Fruit fly (Drosophila melanogaster) whole organism, pupa: ENCODE data around the gene Cyp6v1.

Experiments
- CG10348 ChIP-seq: fragments of 200-800 bp; sonication (Bioruptor generic); IDR thresholded peaks from 2 replicates; pipeline ENCODE4 v1.3.6; 2022; ENCODE audit warnings: missing biosample characterization, missing genetic modification characterization
- CG12605 ChIP-seq: fragments of 200-800 bp; sonication (Bioruptor generic); IDR thresholded peaks from 2 replicates; pipeline ENCODE4 v1.3.6; 2022; ENCODE audit warnings: missing biosample characterization, missing genetic modification characterization
- CG13204 ChIP-seq: fragments of 200-800 bp; sonication (Bioruptor generic); optimal IDR thresholded peaks from 2 replicates; lab custom pipeline; 2018; ENCODE audit warnings: missing biosample characterization, mild to moderate bottlenecking, missing genetic modification characterization, moderate library complexity
- CG14655 ChIP-seq: fragments of 200-800 bp; sonication (Bioruptor generic); optimal IDR thresholded peaks from 3 replicates; lab custom pipeline; 2017; ENCODE audit warnings: mild to moderate bottlenecking, missing biosample characterization, missing genetic modification reagents, missing genetic modification characterization
- CG15710 ChIP-seq: fragments of 200-800 bp; sonication (Bioruptor generic); optimal IDR thresholded peaks from 2 replicates; lab custom pipeline; 2018; ENCODE audit warnings: missing biosample characterization, mild to moderate bottlenecking, missing genetic modification characterization, moderate library complexity
- CG17806 ChIP-seq: fragments of 200-800 bp; sonication (Bioruptor generic); optimal IDR thresholded peaks from 2 replicates; lab custom pipeline; 2018; ENCODE audit warnings: missing biosample characterization, mild to moderate bottlenecking, missing genetic modification characterization, moderate library complexity
- CG32121 ChIP-seq: fragments of 200-800 bp; sonication (Bioruptor generic); IDR thresholded peaks from 2 replicates; pipeline ENCODE4 v1.3.6; 2022; ENCODE audit warnings: missing biosample characterization, missing genetic modification characterization
- CG34367 ChIP-seq: fragments of 200-800 bp; sonication (Bioruptor generic); optimal IDR thresholded peaks from 2 replicates; lab custom pipeline; 2018; ENCODE audit warnings: missing biosample characterization, mild to moderate bottlenecking, missing genetic modification characterization
- CG4496 ChIP-seq: fragments of 200-800 bp; sonication (Bioruptor generic); IDR thresholded peaks from 3 replicates; pipeline ENCODE4 v1.3.6; 2022; ENCODE audit warnings: missing biosample characterization, missing genetic modification characterization
- CG8159 ChIP-seq: fragments of 200-800 bp; sonication (Bioruptor generic); optimal IDR thresholded peaks from 3 replicates; lab custom pipeline; 2018; ENCODE audit warnings: missing biosample characterization, mild to moderate bottlenecking, missing genetic modification characterization, moderate library complexity
- CG8301 ChIP-seq: fragments of 200-800 bp; sonication (Bioruptor generic); optimal IDR thresholded peaks from 2 replicates; lab custom pipeline; 2018; ENCODE audit warnings: missing biosample characterization, mild to moderate bottlenecking, missing genetic modification characterization
- CG9948 ChIP-seq: fragments of 200-800 bp; sonication (Bioruptor generic); optimal IDR thresholded peaks from 2 replicates; lab custom pipeline; 2018; ENCODE audit warnings: missing biosample characterization, mild to moderate bottlenecking, missing genetic modification characterization, moderate library complexity
- D1 ChIP-seq: fragments of 200-800 bp; sonication (Bioruptor generic); optimal IDR thresholded peaks from 2 replicates; lab custom pipeline; 2018; ENCODE audit warnings: missing biosample characterization, mild to moderate bottlenecking, missing genetic modification characterization, moderate library complexity
- EcR ChIP-seq: fragments of 200-800 bp; sonication (Bioruptor generic); optimal IDR thresholded peaks from 3 replicates; lab custom pipeline; 2019; ENCODE audit warnings: missing biosample characterization, missing genetic modification characterization, mild to moderate bottlenecking, moderate library complexity, missing genetic modification reagents
- Ets98B ChIP-seq: fragments of 200-800 bp; sonication (Bioruptor generic); IDR thresholded peaks from 2 replicates; pipeline ENCODE4 v1.3.6; 2022; ENCODE audit warnings: missing biosample characterization, missing genetic modification characterization
- Pif1A ChIP-seq: fragments of 200-800 bp; sonication (Bioruptor generic); optimal IDR thresholded peaks from 3 replicates; lab custom pipeline; 2016; ENCODE audit warnings: missing biosample characterization, missing genetic modification characterization
- Pif1B ChIP-seq: fragments of 200-800 bp; sonication (Bioruptor generic); optimal IDR thresholded peaks from 3 replicates; lab custom pipeline; 2016; ENCODE audit warnings: missing biosample characterization, missing genetic modification characterization
- Snoo ChIP-seq: fragments of 200-800 bp; sonication (Bioruptor generic); optimal IDR thresholded peaks from 3 replicates; lab custom pipeline; 2017; ENCODE audit warnings: missing biosample characterization, mild to moderate bottlenecking, missing genetic modification characterization, inconsistent platforms
- fd96Ca ChIP-seq: fragments of 200-800 bp; sonication (Bioruptor generic); IDR thresholded peaks from 3 replicates; pipeline ENCODE4 v1.3.6; 2022; ENCODE audit warnings: missing biosample characterization, missing genetic modification characterization
- gl ChIP-seq: fragments of 200-800 bp; sonication (Bioruptor generic); optimal IDR thresholded peaks from 2 replicates; lab custom pipeline; 2018; ENCODE audit warnings: missing biosample characterization, mild to moderate bottlenecking, missing genetic modification characterization
- rn ChIP-seq: fragments of 200-800 bp; sonication (Bioruptor generic); IDR thresholded peaks from 2 replicates; pipeline ENCODE4 v1.3.6; 2022; ENCODE audit warnings: missing biosample characterization, missing genetic modification characterization

The Cyp6v1 gene

dm6 chrX:20656535-20657350, at the start of gene Cyp6v1:
TSS of gene Cyp6v1 (plus strand) at chrX:20657122.
- TF ChIP-seq CG12605 (GFP tag; lab: Robert Waterston, UW), result no peak
- TF ChIP-seq CG8159, result peak; percentile 84
- no peak; the same call in 1 of the 2 replicates for TF ChIP-seq CG32121 (GFP tag; lab: Robert Waterston, UW)
- TF ChIP-seq CG13204 (GFP tag; lab: Kevin White, UChicago), result no peak
- peak; percentile 71 for TF ChIP-seq CG9948 (tag; lab: Kevin White, UChicago)
- TF ChIP-seq Ets98B (GFP tag; lab: Robert Waterston, UW), result no peak
- TF ChIP-seq fd96Ca (GFP tag; lab: Robert Waterston, UW), result peak; percentile 61
- TF ChIP-seq gl (tag; lab: Kevin White, UChicago), result peak; percentile 13
- TF ChIP-seq CG17806 (tag; lab: Kevin White, UChicago), result peak; percentile 46
- TF ChIP-seq Snoo (tag; lab: Kevin White, UChicago), result peak; percentile 83
- TF ChIP-seq CG8301 (tag; lab: Kevin White, UChicago), result peak; percentile 78
- peak; percentile 65 for TF ChIP-seq Pif1A (GFP tag; lab: Kevin White, UChicago)
- peak; percentile 66 for TF ChIP-seq CG4496
- TF ChIP-seq EcR, result peak; percentile 72
- peak; percentile 11 for TF ChIP-seq D1 (tag; lab: Kevin White, UChicago)
- peak; percentile 92 for TF ChIP-seq CG14655
- TF ChIP-seq CG15710, result peak; percentile 71
- peak; percentile 37 for TF ChIP-seq CG34367
- TF ChIP-seq Pif1B, result peak; percentile 59

- TF ChIP-seq CG34367 (no peak), Pif1B (no peak), fd96Ca (GFP tag; lab: Robert Waterston, UW) (no peak), CG32121 (GFP tag; lab: Robert Waterston, UW) (no peak), CG8159 (no peak), Pif1A (GFP tag; lab: Kevin White, UChicago) (no peak), CG10348 (GFP tag; lab: Robert Waterston, UW) (no peak), CG15710 (no peak), CG9948 (tag; lab: Kevin White, UChicago) (no peak), rn (GFP tag; lab: Robert Waterston, UW) (no peak), Snoo (tag; lab: Kevin White, UChicago) (no peak)
These were observed 43.9 kb upstream of the Cyp6v1 start for dm6 chrX:20612979-20613378.

dm6 chrX:20623673-20624072, 33.2 kb upstream of the Cyp6v1 start, which contains the start of gene RunxA:
TSS of gene RunxA (minus strand) at chrX:20623773.
- TF ChIP-seq CG15710 (no peak), CG10348 (GFP tag; lab: Robert Waterston, UW) (no peak), CG8301 (tag; lab: Kevin White, UChicago) (no peak), CG9948 (tag; lab: Kevin White, UChicago) (no peak), CG14655 (no peak), CG17806 (tag; lab: Kevin White, UChicago) (no peak), D1 (tag; lab: Kevin White, UChicago) (no peak), Pif1B (no peak), CG4496 (no peak), Pif1A (GFP tag; lab: Kevin White, UChicago) (no peak), EcR (no peak), Ets98B (GFP tag; lab: Robert Waterston, UW) (no peak), CG34367 (no peak), Snoo (tag; lab: Kevin White, UChicago) (no peak), CG12605 (GFP tag; lab: Robert Waterston, UW) (no peak), gl (tag; lab: Kevin White, UChicago) (no peak)

dm6 chrX:20629360-20629759, 27.6 kb upstream of the Cyp6v1 start:
- no peak for TF ChIP-seq EcR
- TF ChIP-seq Snoo (tag; lab: Kevin White, UChicago), result no peak
- no peak for TF ChIP-seq CG8159

- TF ChIP-seq CG8301 (tag; lab: Kevin White, UChicago) (no peak), Ets98B (GFP tag; lab: Robert Waterston, UW) (no peak), Pif1A (GFP tag; lab: Kevin White, UChicago) (no peak), CG15710 (no peak), fd96Ca (GFP tag; lab: Robert Waterston, UW) (no peak), CG13204 (GFP tag; lab: Kevin White, UChicago) (no peak), gl (tag; lab: Kevin White, UChicago) (no peak), Snoo (tag; lab: Kevin White, UChicago) (no peak), rn (GFP tag; lab: Robert Waterston, UW) (no peak), CG10348 (GFP tag; lab: Robert Waterston, UW) (no peak), CG32121 (GFP tag; lab: Robert Waterston, UW) (no peak), Pif1B (no peak), CG12605 (GFP tag; lab: Robert Waterston, UW) (no peak), CG17806 (tag; lab: Kevin White, UChicago) (no peak), CG9948 (tag; lab: Kevin White, UChicago) (no peak)
These were observed 25.8 kb upstream of the Cyp6v1 start for dm6 chrX:20631160-20631559.

dm6 chrX:20632115-20632514, 24.8 kb upstream of the Cyp6v1 start:
- TF ChIP-seq CG4496, result no peak
